Fruit fly (Drosophila melanogaster) whole organism, prepupa: Measurements from ENCODE around the gene CG31601.

Experiments used
- CG15336 ChIP-seq: fragments of 200-800 bp; sonication (Bioruptor generic); IDR thresholded peaks from 2 replicates; pipeline ENCODE4 v1.3.6; 2022; ENCODE audit warnings: missing biosample characterization, missing genetic modification characterization
- CG3032 ChIP-seq: fragments of 200-800 bp; optimal IDR thresholded peaks from 2 replicates; lab custom pipeline; 2019; ENCODE audit warnings: missing biosample characterization, mild to moderate bottlenecking, missing genetic modification characterization, moderate library complexity
- CG4318 ChIP-seq: fragments of 200-800 bp; sonication (Bioruptor generic); optimal IDR thresholded peaks from 3 replicates; lab custom pipeline; 2017; ENCODE audit warnings: missing biosample characterization, mild to moderate bottlenecking, missing genetic modification characterization
- CG8632 ChIP-seq: fragments of 200-800 bp; sonication (Bioruptor generic); optimal IDR thresholded peaks from 3 replicates; lab custom pipeline; 2016; ENCODE audit warnings: missing biosample characterization, missing genetic modification characterization
- Ets96B ChIP-seq: fragments of 200-800 bp; optimal IDR thresholded peaks from 2 replicates; lab custom pipeline; 2019; ENCODE audit warnings: missing biosample characterization, mild to moderate bottlenecking, missing genetic modification characterization, moderate library complexity
- Gug ChIP-seq: fragments of 200-800 bp; sonication (Bioruptor generic); IDR thresholded peaks from 2 replicates; pipeline ENCODE4 v1.3.6; 2022; ENCODE audit warnings: missing biosample characterization, missing genetic modification characterization
- Lpt ChIP-seq: fragments of 200-800 bp; sonication (Bioruptor generic); optimal IDR thresholded peaks from 3 replicates; lab custom pipeline; 2016; ENCODE audit warnings: missing biosample characterization, missing genetic modification characterization

dm6 chr2L:22024362-22024761, 19.3 kb downstream of the CG31601 start:
- no peak for TF ChIP-seq Ets96B (tag; lab: Kevin White, UChicago)
- TF ChIP-seq CG15336, result no peak
- TF ChIP-seq CG4318, result no peak
- no peak for TF ChIP-seq CG8632 (GFP tag; lab: Kevin White, UChicago)
- TF ChIP-seq Gug (GFP tag; lab: Robert Waterston, UW), result no peak
- no peak for TF ChIP-seq Lpt (GFP tag; lab: Kevin White, UChicago)
- TF ChIP-seq CG3032, result no peak
